Fruit fly (Drosophila melanogaster): ENCODE results near the gene CG13733.

The CG13733 gene

dm6 chr3L:17461369-17462012 is 17.2 kb downstream of the CG13733 start (continued):
- TF ChIP-seq HLH3B (GFP tag; IDR thresholded peaks at IDR 0.05) (0 out of 2 replicates have a peak, but pooled peaks have one; percentile 34), tgo (GFP tag; IDR thresholded peaks at IDR 0.05) (0 out of 3 replicates have a peak, but pooled peaks have one; percentile 15), gem (tag; optimal IDR thresholded peaks at IDR 0.05) (peak; percentile 12), Sox102F (GFP tag; optimal IDR thresholded peaks at IDR 0.05) (no peak), Xbp1 (GFP tag; optimal IDR thresholded peaks at IDR 0.05) (no peak), CG12104 (GFP tag; optimal IDR thresholded peaks at IDR 0.05) (no peak), D (optimal IDR thresholded peaks at IDR 0.05) (no peak), D (GFP tag; optimal IDR thresholded peaks at IDR 0.05) (no peak), grau (tag; optimal IDR thresholded peaks at IDR 0.05) (peak; percentile 33), lov (optimal IDR thresholded peaks at IDR 0.05) (no peak), lov (GFP tag; IDR thresholded peaks at IDR 0.05) (no peak), Ptx1 (GFP tag; IDR thresholded peaks at IDR 0.05) (peak; percentile 57; the same call in 1 of the 2 replicates), ranshi (GFP tag; IDR thresholded peaks at IDR 0.05) (peak; percentile 45; the same call in 1 of the 2 replicates), CG18764 (GFP tag; optimal IDR thresholded peaks at IDR 0.05) (no peak), hkb (optimal IDR thresholded peaks at IDR 0.05) (no peak), hkb (GFP tag; IDR thresholded peaks at IDR 0.05) (peak; percentile 18; the same call in 1 of the 2 replicates), repo (GFP tag; optimal IDR thresholded peaks at IDR 0.05) (no peak), Atf3 (GFP tag; optimal IDR thresholded peaks at IDR 0.05) (no peak), Hmr (GFP tag; optimal IDR thresholded peaks at IDR 0.05) (no peak), Camta (GFP tag; optimal IDR thresholded peaks at IDR 0.05) (no peak)

- TF ChIP-seq da (GFP tag; optimal IDR thresholded peaks at IDR 0.05) (no peak), danr (GFP tag; IDR thresholded peaks at IDR 0.05) (no peak), Hr3 (GFP tag; optimal IDR thresholded peaks at IDR 0.05) (peak; percentile 21), fru (optimal IDR thresholded peaks at IDR 0.05) (no peak), phol (tag; optimal IDR thresholded peaks at IDR 0.05) (peak; percentile 20), onecut (GFP tag; IDR thresholded peaks at IDR 0.05) (peak; percentile 61; the same call in 1 of the 2 replicates), CG18262 (tag; optimal IDR thresholded peaks at IDR 0.05) (peak; percentile 56), CG16779 (GFP tag; IDR thresholded peaks at IDR 0.05) (no peak), CG14667 (GFP tag; IDR thresholded peaks at IDR 0.05) (peak; percentile 15; the same call in 1 of the 2 replicates), exex (tag; optimal IDR thresholded peaks at IDR 0.05) (no peak), Neu2 (GFP tag; optimal IDR thresholded peaks at IDR 0.05; ENCODE audit: borderline replicate concordance) (no peak), Sox100B (GFP tag; optimal IDR thresholded peaks at IDR 0.05) (no peak), CG11560 (tag; IDR thresholded peaks at IDR 0.05) (no peak), CG13424 (tag; optimal IDR thresholded peaks at IDR 0.05) (peak; percentile 3), Opbp (GFP tag; IDR thresholded peaks at IDR 0.05; ENCODE audit: partially characterized antibody) (no peak), Nf-YC (tag; optimal IDR thresholded peaks at IDR 0.05) (no peak), scrt (GFP tag; optimal IDR thresholded peaks at IDR 0.05) (no peak), chinmo (GFP tag; IDR thresholded peaks at IDR 0.05; ENCODE audit: partially characterized antibody) (no peak), Oli (tag; optimal IDR thresholded peaks at IDR 0.05) (peak; percentile 41), CG7839 (tag; optimal IDR thresholded peaks at IDR 0.05) (peak; percentile 52), CG10654 (GFP tag; optimal IDR thresholded peaks at IDR 0.05) (no peak), MBD-R2 (GFP tag; IDR thresholded peaks at IDR 0.05) (no peak), Mad (GFP tag; optimal IDR thresholded peaks at IDR 0.05) (no peak), p53 (GFP tag; optimal IDR thresholded peaks at IDR 0.05) (no peak), pb (GFP tag; optimal IDR thresholded peaks at IDR 0.05) (no peak), CG1233 (GFP tag; optimal IDR thresholded peaks at IDR 0.05) (no peak), Gsc (GFP tag; IDR thresholded peaks at IDR 0.05) (no peak), CG6854 (GFP tag; optimal IDR thresholded peaks at IDR 0.05) (no peak), CG9797 (GFP tag; optimal IDR thresholded peaks at IDR 0.05) (no peak), Blimp-1 (GFP tag; optimal IDR thresholded peaks at IDR 0.05) (peak; percentile 44), D19B (GFP tag; optimal IDR thresholded peaks at IDR 0.05) (peak; percentile 59)
Measured at dm6 chr3L:17458856-17459518, 19.7 kb downstream of the CG13733 start.
